Fruit fly (Drosophila melanogaster) whole organism, prepupa: ENCODE data around the gene Nmd3.

Experiments used
- CG1621 ChIP-seq: fragments of 200-800 bp; sonication (Bioruptor generic); optimal IDR thresholded peaks from 3 replicates; lab custom pipeline; 2018; ENCODE audit warnings: missing biosample characterization, mild to moderate bottlenecking, missing genetic modification characterization
- CG32006 ChIP-seq: fragments of 200-800 bp; sonication (Bioruptor generic); optimal IDR thresholded peaks from 3 replicates; lab custom pipeline; 2017; ENCODE audit warnings: missing biosample characterization, mild to moderate bottlenecking, missing genetic modification characterization
- Gug ChIP-seq: fragments of 200-800 bp; sonication (Bioruptor generic); IDR thresholded peaks from 2 replicates; pipeline ENCODE4 v1.3.6; 2022; ENCODE audit warnings: missing biosample characterization, missing genetic modification characterization
- spab ChIP-seq: fragments of 200-800 bp; sonication (Bioruptor generic); optimal IDR thresholded peaks from 2 replicates; lab custom pipeline; 2017; ENCODE audit warnings: missing biosample characterization, mild to moderate bottlenecking, missing genetic modification characterization, missing genetic modification reagents

DNA sequence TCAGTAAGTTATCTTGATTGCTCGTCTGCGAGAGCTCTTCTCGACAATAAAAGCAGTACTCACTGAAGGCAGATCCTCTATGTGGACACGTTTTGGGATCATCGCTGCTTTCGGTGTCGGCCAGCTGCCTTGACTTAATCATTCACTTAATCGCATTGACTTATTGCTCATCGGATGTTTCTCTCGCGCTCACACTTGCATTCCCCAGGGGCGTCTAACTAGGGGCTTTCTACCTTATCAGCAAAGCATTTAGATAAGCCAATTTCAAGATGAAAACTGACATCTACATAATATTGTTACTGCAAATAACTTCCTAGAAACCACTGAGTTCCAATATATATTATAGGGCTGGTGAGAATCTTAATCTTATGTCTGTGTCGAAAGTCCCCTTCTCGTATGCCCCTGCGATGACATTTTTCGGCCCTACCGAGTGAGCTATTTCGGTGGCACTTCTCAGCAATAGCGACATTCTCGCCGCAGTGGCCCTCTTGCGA lies 27.9 kb upstream of the Nmd3 start:
- no peak for TF ChIP-seq CG1621 (tag; lab: Kevin White, UChicago)
- no peak for TF ChIP-seq CG32006 (GFP tag; lab: Kevin White, UChicago)
- no peak for TF ChIP-seq spab (GFP tag; lab: Kevin White, UChicago)
- no peak for TF ChIP-seq Gug (GFP tag; lab: Robert Waterston, UW)
